Worm (Caenorhabditis elegans): ENCODE measurements around the gene swp-1.

swp-1 gene

ce11 chrIII:5660976-5661375, 44.3 kb downstream of the swp-1 start, which contains the start of gene F54E7.6:
Gene F54E7.6 (minus strand): TSS chrIII:5661085.
- TF ChIP-seq elt-3 (tag; optimal IDR thresholded peaks at IDR 0.05) (no peak), nhr-25 (tag; optimal IDR thresholded peaks at IDR 0.05) (peak; percentile 57)

ce11 chrIII:5656941-5657340, 48.4 kb downstream of the swp-1 start, which contains the start of gene sdz-21:
Gene sdz-21 (minus strand): TSS chrIII:5657041.
- TF ChIP-seq fos-1 (tag; optimal IDR thresholded peaks at IDR 0.05) (no peak), zag-1 (tag; optimal IDR thresholded peaks at IDR 0.05) (no peak), nhr-6 (tag; optimal IDR thresholded peaks at IDR 0.05) (no peak), aly-2 (tag; optimal IDR thresholded peaks at IDR 0.05) (no peak), F13H6.1 (tag; optimal IDR thresholded peaks at IDR 0.05) (no peak), ZK546.5 (tag; optimal IDR thresholded peaks at IDR 0.05) (no peak), ceh-82 (tag; optimal IDR thresholded peaks at IDR 0.05) (no peak), nhr-12 (tag; optimal IDR thresholded peaks at IDR 0.05) (no peak), nhr-237 (tag; optimal IDR thresholded peaks at IDR 0.05) (no peak), ztf-11 (tag; optimal IDR thresholded peaks at IDR 0.05) (no peak), snpc-4 (tag; optimal IDR thresholded peaks at IDR 0.05) (no peak), C34F6.9 (tag; optimal IDR thresholded peaks at IDR 0.05) (no peak), mdl-1 (tag; optimal IDR thresholded peaks at IDR 0.05) (no peak), nhr-129 (tag; optimal IDR thresholded peaks at IDR 0.05) (no peak)

- TF ChIP-seq blmp-1 (tag; optimal IDR thresholded peaks at IDR 0.05; ENCODE audit: insufficient read depth) (no peak), sma-3 (GFP tag; optimal IDR thresholded peaks at IDR 0.05) (peak; percentile 68), egl-27 (tag; optimal IDR thresholded peaks at IDR 0.05) (no peak), snpc-4 (tag; optimal IDR thresholded peaks at IDR 0.05) (peak; percentile 96), ama-1 (optimal IDR thresholded peaks at IDR 0.05) (peak; percentile 86), unc-62 (GFP tag; optimal IDR thresholded peaks at IDR 0.05) (no peak), skn-1 (tag; optimal IDR thresholded peaks at IDR 0.05) (no peak), lsy-2 (tag; optimal IDR thresholded peaks at IDR 0.05) (peak in 1 of 2 experiments; percentile 37), C34F6.9 (tag; optimal IDR thresholded peaks at IDR 0.05) (no peak), nhr-237 (tag; optimal IDR thresholded peaks at IDR 0.05) (no peak), lin-13 (GFP tag; optimal IDR thresholded peaks at IDR 0.05) (peak; percentile 23), aly-2 (tag; optimal IDR thresholded peaks at IDR 0.05) (no peak), F13H6.1 (tag; optimal IDR thresholded peaks at IDR 0.05) (peak; percentile 38), nhr-77 (tag; optimal IDR thresholded peaks at IDR 0.05) (no peak), nhr-21 (tag; optimal IDR thresholded peaks at IDR 0.05) (peak; percentile 69), ZK546.5 (tag; optimal IDR thresholded peaks at IDR 0.05) (no peak), sma-9 (GFP tag; optimal IDR thresholded peaks at IDR 0.05) (peak; percentile 53), sma-9 (tag; optimal IDR thresholded peaks at IDR 0.05) (no peak), nhr-12 (tag; optimal IDR thresholded peaks at IDR 0.05) (no peak), nhr-11 (tag; optimal IDR thresholded peaks at IDR 0.05) (no peak), ceh-16 (tag; optimal IDR thresholded peaks at IDR 0.05) (no peak), peb-1 (tag; optimal IDR thresholded peaks at IDR 0.05) (no peak), R02D3.7 (tag; optimal IDR thresholded peaks at IDR 0.05) (no peak), alr-1 (tag; optimal IDR thresholded peaks at IDR 0.05) (no peak), zag-1 (tag; optimal IDR thresholded peaks at IDR 0.05) (no peak), dmd-4 (tag; optimal IDR thresholded peaks at IDR 0.05) (no peak), lin-39 (tag; optimal IDR thresholded peaks at IDR 0.05) (no peak), sem-4 (tag; optimal IDR thresholded peaks at IDR 0.05) (no peak), gmeb-1 (tag; optimal IDR thresholded peaks at IDR 0.05) (peak; percentile 59), elt-1 (tag; optimal IDR thresholded peaks at IDR 0.05) (no peak), ceh-82 (tag; optimal IDR thresholded peaks at IDR 0.05) (no peak), nhr-25 (tag; optimal IDR thresholded peaks at IDR 0.05) (no peak), mbf-1 (tag; optimal IDR thresholded peaks at IDR 0.05) (no peak), nhr-129 (tag; optimal IDR thresholded peaks at IDR 0.05) (no peak), unc-39 (tag; optimal IDR thresholded peaks at IDR 0.05) (no peak), elt-3 (tag; optimal IDR thresholded peaks at IDR 0.05) (no peak), ztf-1 (GFP tag; conservative IDR thresholded peaks at IDR 0.05) (no peak), fos-1 (tag; optimal IDR thresholded peaks at IDR 0.05) (peak; percentile 68), nhr-23 (tag; optimal IDR thresholded peaks at IDR 0.05) (no peak), unc-55 (GFP tag; optimal IDR thresholded peaks at IDR 0.05) (peak; percentile 24), lin-11 (tag; optimal IDR thresholded peaks at IDR 0.05) (no peak), ztf-4 (tag; optimal IDR thresholded peaks at IDR 0.05) (no peak), nhr-6 (tag; optimal IDR thresholded peaks at IDR 0.05) (no peak), ztf-11 (tag; optimal IDR thresholded peaks at IDR 0.05) (no peak), mdl-1 (tag; optimal IDR thresholded peaks at IDR 0.05) (no peak), mab-5 (tag; optimal IDR thresholded peaks at IDR 0.05) (no peak), nhr-10 (tag; optimal IDR thresholded peaks at IDR 0.05) (no peak), Y55F3AM.14 (GFP tag; optimal IDR thresholded peaks at IDR 0.05) (no peak), crh-2 (tag; optimal IDR thresholded peaks at IDR 0.05) (peak; percentile 42)
Observed at ce11 chrIII:5653692-5654105, 51.6 kb downstream of the swp-1 start.
